Worm (Caenorhabditis elegans): ENCODE measurements around the gene ZK616.2.

ZK616.2 gene

DNA sequence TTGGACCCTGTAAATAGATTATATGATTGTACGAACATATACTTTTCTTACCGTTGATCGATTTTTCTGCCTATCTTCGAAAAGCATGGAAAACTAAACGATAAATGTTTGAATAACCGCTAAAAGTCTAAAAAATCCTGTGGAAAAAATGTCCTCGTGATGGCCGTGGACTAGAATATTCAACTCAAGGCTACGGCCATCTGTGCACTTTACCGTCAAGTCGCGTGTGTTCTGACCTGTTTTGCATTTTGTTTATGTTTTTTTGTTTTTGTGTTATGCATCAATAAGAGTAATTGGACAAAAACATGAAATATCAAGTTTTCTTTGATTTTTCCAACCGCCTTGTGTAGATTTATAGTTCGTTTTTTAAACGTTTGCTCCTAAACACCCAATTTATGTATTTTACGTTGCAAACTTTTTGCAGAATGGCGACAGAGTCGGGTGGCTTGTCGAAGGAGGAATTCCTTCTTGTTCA, 33.5 kb upstream of the ZK616.2 start, which contains the start of the genes hda-6 and F41H10.4 (continued):
- TF ChIP-seq unc-130 (tag; optimal IDR thresholded peaks at IDR 0.05) (peak; percentile 92), mef-2 (tag; optimal IDR thresholded peaks at IDR 0.05) (peak; percentile 15), ceh-8 (GFP tag; optimal IDR thresholded peaks at IDR 0.05) (no peak), fkh-8 (tag; optimal IDR thresholded peaks at IDR 0.05) (peak; percentile 71), ces-1 (GFP tag; optimal IDR thresholded peaks at IDR 0.05) (no peak), nhr-77 (tag; optimal IDR thresholded peaks at IDR 0.05) (peak; percentile 39), jun-1 (tag; optimal IDR thresholded peaks at IDR 0.05) (no peak), efl-1 (optimal IDR thresholded peaks at IDR 0.05) (peak; percentile 65 to 83), efl-1 (GFP tag; optimal IDR thresholded peaks at IDR 0.05 in 1 of 2) (peak; percentile 82 to 98), sox-4 (tag; optimal IDR thresholded peaks at IDR 0.05) (peak; percentile 65), zag-1 (tag; optimal IDR thresholded peaks at IDR 0.05) (no peak), grh-1 (GFP tag; IDR thresholded peaks at IDR 0.05) (peak; percentile 71), irx-1 (tag; optimal IDR thresholded peaks at IDR 0.05) (peak; percentile 86), skn-1 (tag; optimal IDR thresholded peaks at IDR 0.05) (no peak), elt-2 (tag; optimal IDR thresholded peaks at IDR 0.05) (peak; percentile 57), snpc-4 (tag; optimal IDR thresholded peaks at IDR 0.05) (peak; percentile 76), snu-23 (GFP tag; optimal IDR thresholded peaks at IDR 0.05) (peak; percentile 90), lin-35 (GFP tag; optimal IDR thresholded peaks at IDR 0.05) (peak; percentile 80 to 88), nhr-90 (tag; optimal IDR thresholded peaks at IDR 0.05; ENCODE audit: poor library complexity) (peak; percentile 83), zip-4 (GFP tag; optimal IDR thresholded peaks at IDR 0.05) (peak; percentile 53), unc-98 (GFP tag; IDR thresholded peaks at IDR 0.05) (peak; percentile 59; the same call in 1 of the 2 replicates), pax-3 (tag; optimal IDR thresholded peaks at IDR 0.05) (peak; percentile 65), rnt-1 (tag; optimal IDR thresholded peaks at IDR 0.05) (peak; percentile 97), vab-15 (tag; optimal IDR thresholded peaks at IDR 0.05) (no peak), hlh-17 (GFP tag; optimal IDR thresholded peaks at IDR 0.05; ENCODE audit: borderline replicate concordance) (no peak), C04F5.9 (tag; optimal IDR thresholded peaks at IDR 0.05) (peak; percentile 40), tbx-2 (tag; optimal IDR thresholded peaks at IDR 0.05) (peak; percentile 88), lin-14 (GFP tag; optimal IDR thresholded peaks at IDR 0.05) (peak; percentile 88), fos-1 (tag; optimal IDR thresholded peaks at IDR 0.05) (no peak), ceh-63 (GFP tag; optimal IDR thresholded peaks at IDR 0.05) (no peak), efl-3 (GFP tag; optimal IDR thresholded peaks at IDR 0.05) (no peak), sup-37 (GFP tag; optimal IDR thresholded peaks at IDR 0.05) (no peak), alr-1 (tag; optimal IDR thresholded peaks at IDR 0.05; ENCODE audit: borderline replicate concordance) (no peak), nhr-47 (tag; optimal IDR thresholded peaks at IDR 0.05) (peak; percentile 86), ceh-90 (tag; optimal IDR thresholded peaks at IDR 0.05) (peak; percentile 85), egl-13 (tag; optimal IDR thresholded peaks at IDR 0.05) (peak; percentile 76), pqm-1 (tag; optimal IDR thresholded peaks at IDR 0.05) (no peak), nhr-11 (tag; optimal IDR thresholded peaks at IDR 0.05) (no peak), isw-1 (GFP tag; IDR thresholded peaks at IDR 0.05) (peak; percentile 62), fkh-10 (GFP tag; optimal IDR thresholded peaks at IDR 0.05) (no peak), fkh-4 (tag; optimal IDR thresholded peaks at IDR 0.05; ENCODE audit: borderline replicate concordance) (peak; percentile 85), nhr-237 (tag; optimal IDR thresholded peaks at IDR 0.05) (no peak)

- no peak for TF ChIP-seq vab-15 (tag; optimal IDR thresholded peaks at IDR 0.05)
- no peak for TF ChIP-seq nhr-47 (tag; optimal IDR thresholded peaks at IDR 0.05)
- TF ChIP-seq pag-3 (tag; optimal IDR thresholded peaks at IDR 0.05; ENCODE audit: borderline replicate concordance, insufficient read depth), result no peak
- no peak for TF ChIP-seq grh-1 (GFP tag; IDR thresholded peaks at IDR 0.05)
- no peak for TF ChIP-seq egl-13 (tag; optimal IDR thresholded peaks at IDR 0.05)
- no peak for TF ChIP-seq C16A3.4 (tag; optimal IDR thresholded peaks at IDR 0.05)
- TF ChIP-seq dpl-1 (GFP tag; optimal IDR thresholded peaks at IDR 0.05), result no peak
- no peak for TF ChIP-seq C04F5.9 (tag; optimal IDR thresholded peaks at IDR 0.05)
- no peak for TF ChIP-seq lin-14 (GFP tag; optimal IDR thresholded peaks at IDR 0.05)
- TF ChIP-seq unc-86 (tag; optimal IDR thresholded peaks at IDR 0.05), result no peak
- TF ChIP-seq ces-1 (GFP tag; optimal IDR thresholded peaks at IDR 0.05), result no peak
- no peak for TF ChIP-seq lsy-2 (tag; optimal IDR thresholded peaks at IDR 0.05)
- no peak for TF ChIP-seq sox-4 (tag; optimal IDR thresholded peaks at IDR 0.05)
- no peak for TF ChIP-seq mdl-1 (tag; optimal IDR thresholded peaks at IDR 0.05)
- TF ChIP-seq snu-23 (GFP tag; optimal IDR thresholded peaks at IDR 0.05), result no peak
- no peak for TF ChIP-seq nhr-76 (tag; optimal IDR thresholded peaks at IDR 0.05)
- no peak for TF ChIP-seq jun-1 (tag; optimal IDR thresholded peaks at IDR 0.05)
- TF ChIP-seq hlh-17 (GFP tag; optimal IDR thresholded peaks at IDR 0.05; ENCODE audit: borderline replicate concordance), result no peak
Observed at ce11 chrIV:5366567-5366966, 31.1 kb upstream of the ZK616.2 start, which contains the start of gene sand-1. Gene sand-1 (plus strand): TSS chrIV:5366867.

Measured in whole organism, L1 larva.